Worm (Caenorhabditis elegans) whole organism, L2 larva: Measurements from ENCODE around the gene sri-20.

Source experiments
- C34F6.9 ChIP-seq: fragments of 150-350 bp; optimal IDR thresholded peaks from 2 replicates; lab custom pipeline; 2014; ENCODE audit warnings: missing biosample characterization, missing genetic modification characterization
- F13H6.1 ChIP-seq: sonication (generic microtip); optimal IDR thresholded peaks from 2 replicates; lab custom pipeline; 2016; ENCODE audit warnings: missing genetic modification characterization, missing compliant biosample characterization
- Y55F3AM.14 ChIP-seq: fragments of 200-800 bp; sonication (Bioruptor generic); optimal IDR thresholded peaks from 2 replicates; lab custom pipeline; 2018; ENCODE audit warnings: mild to moderate bottlenecking, missing genetic modification characterization, missing compliant biosample characterization
- ZK546.5 ChIP-seq: sonication (generic microtip); optimal IDR thresholded peaks from 2 replicates; lab custom pipeline; 2017; ENCODE audit warnings: missing biosample characterization, missing genetic modification characterization
- alr-1 ChIP-seq: fragments of 150-350 bp; optimal IDR thresholded peaks from 2 replicates; lab custom pipeline; 2014; ENCODE audit warnings: missing biosample characterization, missing genetic modification characterization
- ama-1 ChIP-seq: fragments of 150-350 bp; optimal IDR thresholded peaks from 2 replicates; lab custom pipeline; 2018; ENCODE audit warnings: inconsistent platforms
- crh-2 ChIP-seq: sonication (generic microtip); optimal IDR thresholded peaks from 2 replicates; lab custom pipeline; 2017; ENCODE audit warnings: missing biosample characterization, missing genetic modification characterization
- egl-27 ChIP-seq: sonication (generic microtip); optimal IDR thresholded peaks from 3 replicates; lab custom pipeline; 2017; ENCODE audit warnings: missing biosample characterization, missing genetic modification reagents, missing genetic modification characterization
- elt-1 ChIP-seq: fragments of 150-350 bp; optimal IDR thresholded peaks from 2 replicates; lab custom pipeline; 2014; ENCODE audit warnings: missing biosample characterization, missing genetic modification characterization
- elt-3 ChIP-seq: sonication (generic microtip); optimal IDR thresholded peaks from 2 replicates; lab custom pipeline; 2017; ENCODE audit warnings: missing biosample characterization, missing genetic modification characterization
- fos-1 ChIP-seq: fragments of 150-350 bp; optimal IDR thresholded peaks from 2 replicates; lab custom pipeline; 2014; ENCODE audit warnings: missing biosample characterization, missing genetic modification characterization
- gmeb-1 ChIP-seq: fragments of 150-350 bp; optimal IDR thresholded peaks from 2 replicates; lab custom pipeline; 2014; ENCODE audit warnings: missing biosample characterization, missing genetic modification characterization
- lin-13 ChIP-seq: fragments of 150-350 bp; optimal IDR thresholded peaks from 2 replicates; lab custom pipeline; 2014; ENCODE audit warnings: missing biosample characterization, missing genetic modification reagents, missing genetic modification characterization
- lin-39 ChIP-seq: fragments of 150-350 bp; optimal IDR thresholded peaks from 2 replicates; lab custom pipeline; 2014; ENCODE audit warnings: missing biosample characterization, missing genetic modification reagents, missing genetic modification characterization
- lsy-2 ChIP-seq, 2 experiments: fragments of 150-350 bp in 1 of 2; sonication (generic microtip) in 1 of 2; optimal IDR thresholded peaks; 2 replicates each; lab custom pipeline; 2014 to 2017; ENCODE audit warnings: missing biosample characterization in 2 of 2, missing genetic modification characterization in 2 of 2
- mab-5 ChIP-seq: fragments of 150-350 bp; optimal IDR thresholded peaks from 2 replicates; lab custom pipeline; 2014; ENCODE audit warnings: missing biosample characterization, missing genetic modification characterization
- mbf-1 ChIP-seq: sonication (generic microtip); optimal IDR thresholded peaks from 2 replicates; lab custom pipeline; 2017; ENCODE audit warnings: missing biosample characterization, missing genetic modification characterization
- nhr-11 ChIP-seq: fragments of 150-350 bp; optimal IDR thresholded peaks from 2 replicates; lab custom pipeline; 2014; ENCODE audit warnings: missing biosample characterization, missing genetic modification characterization
- nhr-12 ChIP-seq: fragments of 150-350 bp; optimal IDR thresholded peaks from 2 replicates; lab custom pipeline; 2014; ENCODE audit warnings: missing biosample characterization, missing genetic modification characterization
- nhr-129 ChIP-seq: fragments of 150-350 bp; optimal IDR thresholded peaks from 2 replicates; lab custom pipeline; 2014; ENCODE audit warnings: missing biosample characterization, missing genetic modification characterization
- nhr-21 ChIP-seq: fragments of 150-350 bp; optimal IDR thresholded peaks from 2 replicates; lab custom pipeline; 2014; ENCODE audit warnings: missing biosample characterization, missing genetic modification characterization
- nhr-23 ChIP-seq: fragments of 150-350 bp; optimal IDR thresholded peaks from 2 replicates; lab custom pipeline; 2014; ENCODE audit warnings: missing biosample characterization, missing genetic modification reagents, missing genetic modification characterization
- nhr-237 ChIP-seq: fragments of 150-350 bp; optimal IDR thresholded peaks from 2 replicates; lab custom pipeline; 2014; ENCODE audit warnings: missing biosample characterization, missing genetic modification characterization
- sem-4 ChIP-seq: fragments of 150-350 bp; optimal IDR thresholded peaks from 2 replicates; lab custom pipeline; 2014; ENCODE audit warnings: missing biosample characterization, missing genetic modification reagents, missing genetic modification characterization
- sma-9 ChIP-seq, 2 experiments: fragments of 150-350 bp in 1 of 2; sonication (generic microtip) in 1 of 2; optimal IDR thresholded peaks; 2 replicates each; lab custom pipeline; 2014 to 2016; ENCODE audit warnings: missing genetic modification characterization in 2 of 2, mild to moderate bottlenecking in 1 of 2, missing biosample characterization in 1 of 2, missing compliant biosample characterization in 1 of 2, missing genetic modification reagents in 1 of 2, moderate library complexity in 1 of 2
- snpc-4 ChIP-seq: fragments of 150-350 bp; optimal IDR thresholded peaks from 2 replicates; lab custom pipeline; 2014; ENCODE audit warnings: missing biosample characterization, missing genetic modification characterization
- unc-62 ChIP-seq: fragments of 150-350 bp; optimal IDR thresholded peaks from 2 replicates; lab custom pipeline; 2014; ENCODE audit warnings: missing biosample characterization, missing genetic modification reagents, missing genetic modification characterization
- zag-1 ChIP-seq: fragments of 150-350 bp; optimal IDR thresholded peaks from 2 replicates; lab custom pipeline; 2014; ENCODE audit warnings: missing biosample characterization, missing genetic modification characterization
- ztf-11 ChIP-seq: sonication (generic microtip); optimal IDR thresholded peaks from 2 replicates; lab custom pipeline; 2017; ENCODE audit warnings: missing biosample characterization, missing genetic modification characterization
- ztf-4 ChIP-seq: fragments of 150-350 bp; optimal IDR thresholded peaks from 2 replicates; lab custom pipeline; 2014; ENCODE audit warnings: missing biosample characterization, missing genetic modification characterization

The sri-20 gene

DNA sequence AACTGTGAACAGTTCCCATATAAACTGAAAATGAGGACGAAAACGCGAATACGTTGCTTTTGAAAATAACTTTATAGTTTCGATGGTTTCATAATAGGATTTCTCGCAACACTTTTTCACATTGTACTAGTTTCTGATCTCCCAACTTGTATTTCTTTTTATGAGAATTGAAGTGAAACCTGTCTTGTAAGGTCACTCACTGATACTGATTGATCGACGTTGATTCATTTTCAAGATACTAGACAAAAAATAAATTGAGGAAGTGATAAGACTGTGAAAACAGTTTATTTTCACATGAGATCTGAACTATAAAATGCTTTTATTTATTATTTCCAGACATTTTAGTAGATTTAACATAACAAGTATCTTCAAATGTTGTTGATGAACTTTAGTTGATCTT, 19.1 kb downstream of the sri-20 start:
- TF ChIP-seq ZK546.5 (tag; lab: Kevin White, UChicago) (no peak), nhr-11 (no peak), lin-39 (tag; lab: Kevin White, UChicago) (no peak), sem-4 (tag; lab: Kevin White, UChicago) (no peak), mbf-1 (tag; lab: Kevin White, UChicago) (no peak), ztf-11 (tag; lab: Kevin White, UChicago) (no peak), lsy-2 (tag; optimal IDR thresholded peaks at IDR 0.05; lab: Kevin White, UChicago) (no peak), nhr-12 (tag; lab: Kevin White, UChicago) (no peak), gmeb-1 (tag; lab: Kevin White, UChicago) (no peak), F13H6.1 (no peak), sma-9 (GFP tag; optimal IDR thresholded peaks at IDR 0.05; lab: Kevin White, UChicago) (no peak), sma-9 (tag; optimal IDR thresholded peaks at IDR 0.05; lab: Kevin White, UChicago) (no peak), ama-1 (lab: Kevin White, UChicago) (no peak), elt-3 (no peak), ztf-4 (tag; lab: Kevin White, UChicago) (no peak), elt-1 (no peak), C34F6.9 (no peak), crh-2 (tag; lab: Kevin White, UChicago) (no peak), alr-1 (tag; lab: Kevin White, UChicago) (no peak)

DNA sequence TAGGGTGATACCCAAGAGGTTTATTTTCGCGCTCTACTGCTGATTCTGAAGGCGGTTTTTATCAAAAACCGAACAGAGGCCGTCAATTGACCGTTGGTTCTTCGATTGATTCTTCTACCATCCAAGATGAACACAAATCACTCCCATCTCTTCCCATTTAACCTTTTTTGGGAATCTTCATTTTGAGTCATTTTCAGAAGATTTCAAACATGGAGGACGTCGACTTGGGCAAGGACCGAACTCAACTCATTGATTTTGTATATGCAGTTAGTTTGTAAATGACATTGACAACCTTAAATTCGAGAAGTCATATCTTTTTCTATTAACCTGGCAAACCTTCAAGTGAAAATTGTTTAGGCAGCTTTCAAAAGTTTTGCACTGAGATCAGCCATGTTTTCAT, 20.0 kb downstream of the sri-20 start, which contains the start of gene AC3.5:
AC3.5 (plus strand) TSS at position 210 of the 400 bp plus-strand sequence.
- TF ChIP-seq fos-1 (tag; lab: Kevin White, UChicago) (peak; percentile 8), nhr-23 (no peak), nhr-21 (tag; lab: Kevin White, UChicago) (peak; percentile 13), unc-62 (GFP tag; lab: Kevin White, UChicago) (no peak)

DNA sequence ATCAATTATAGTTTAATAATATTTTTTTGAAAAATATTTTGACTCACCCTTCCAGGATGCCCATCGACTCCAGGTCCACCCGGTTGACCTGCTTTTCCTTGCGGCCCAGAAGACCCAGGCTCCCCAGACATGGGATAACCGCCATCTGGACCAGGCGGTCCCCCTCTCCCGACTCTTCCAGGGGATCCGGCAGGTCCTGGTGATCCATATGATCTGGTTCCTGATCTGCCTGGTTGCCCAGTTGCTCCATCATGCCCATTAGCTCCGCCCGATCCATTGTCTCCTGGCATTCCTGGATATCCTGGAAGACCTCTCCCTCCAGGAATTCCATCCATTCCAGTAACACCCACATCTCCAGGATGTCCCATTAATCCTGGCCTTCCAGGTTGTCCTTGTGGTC, 25.4 kb downstream of the sri-20 start:
- TF ChIP-seq mab-5 (tag; lab: Kevin White, UChicago), result no peak
- no peak for TF ChIP-seq ZK546.5 (tag; lab: Kevin White, UChicago)
- no peak for TF ChIP-seq mbf-1 (tag; lab: Kevin White, UChicago)
- TF ChIP-seq Y55F3AM.14 (GFP tag; lab: Kevin White, UChicago), result peak; percentile 74
- no peak for TF ChIP-seq crh-2 (tag; lab: Kevin White, UChicago)
- TF ChIP-seq egl-27, result no peak
- no peak for TF ChIP-seq nhr-237 (tag; lab: Kevin White, UChicago)

DNA sequence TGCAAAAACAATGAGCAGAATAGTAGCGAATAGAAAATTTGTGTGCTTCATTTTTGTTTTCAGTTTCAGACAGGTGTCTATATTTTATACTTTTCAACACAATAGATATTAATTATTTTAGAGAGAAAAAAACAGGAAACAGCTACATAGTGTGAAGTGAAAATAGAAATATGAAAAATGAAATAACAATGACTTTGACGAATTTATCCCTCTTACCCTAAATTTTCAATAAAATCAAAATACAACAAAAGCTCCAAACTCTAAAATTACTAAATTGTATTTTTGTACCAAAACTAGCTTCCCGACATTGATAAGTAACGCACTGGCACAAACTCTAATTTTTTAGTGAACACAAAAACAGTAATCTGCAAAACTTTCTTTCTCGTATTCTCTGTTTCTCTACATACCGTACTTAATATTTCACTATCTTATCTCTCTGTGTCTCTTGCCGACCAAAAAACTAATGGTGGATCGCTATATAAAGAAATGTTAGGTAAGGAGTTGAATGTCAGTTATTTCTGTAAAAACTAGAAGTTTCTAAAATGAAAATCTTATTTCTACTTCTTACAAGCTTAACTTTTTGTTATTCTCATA, 26.9 kb downstream of the sri-20 start, which contains the start of the genes col-151 and ugt-1:
col-151 (minus strand) TSS at position 51 of the 594 bp plus-strand sequence.
ugt-1 (plus strand) TSS at position 491 of the 594 bp plus-strand sequence.
- TF ChIP-seq sem-4 (tag; lab: Kevin White, UChicago) (no peak), fos-1 (tag; lab: Kevin White, UChicago) (peak; percentile 25)

DNA sequence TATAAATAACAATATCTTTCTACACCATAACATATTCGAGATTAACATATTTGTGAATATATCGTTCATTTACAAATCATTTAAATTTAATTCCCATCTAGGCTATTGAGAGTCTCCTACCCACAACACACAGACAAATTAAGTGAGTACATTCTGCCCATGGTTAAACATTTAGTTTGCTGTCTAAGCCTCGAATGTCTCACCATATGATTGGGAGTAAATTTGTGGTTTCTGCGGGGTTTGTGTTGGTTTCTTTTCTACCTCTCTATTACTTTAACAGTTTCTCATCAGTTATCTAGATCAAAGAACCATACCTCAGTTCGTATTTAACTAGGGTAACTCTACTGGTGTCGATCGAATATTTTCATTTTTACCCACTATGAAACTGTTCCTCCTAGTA, 30.1 kb downstream of the sri-20 start, which contains the start of gene ugt-2:
ugt-2 (plus strand) TSS at position 371 of the 400 bp plus-strand sequence.
- TF ChIP-seq fos-1 (tag; lab: Kevin White, UChicago) (peak; percentile 41), zag-1 (tag; lab: Kevin White, UChicago) (no peak), nhr-129 (peak; percentile 29), sma-9 (GFP tag; optimal IDR thresholded peaks at IDR 0.05; lab: Kevin White, UChicago) (peak; percentile 53), sma-9 (tag; optimal IDR thresholded peaks at IDR 0.05; lab: Kevin White, UChicago) (no peak), crh-2 (tag; lab: Kevin White, UChicago) (peak; percentile 14)
- TF ChIP-seq, all 48 proteins: peak for 4

DNA sequence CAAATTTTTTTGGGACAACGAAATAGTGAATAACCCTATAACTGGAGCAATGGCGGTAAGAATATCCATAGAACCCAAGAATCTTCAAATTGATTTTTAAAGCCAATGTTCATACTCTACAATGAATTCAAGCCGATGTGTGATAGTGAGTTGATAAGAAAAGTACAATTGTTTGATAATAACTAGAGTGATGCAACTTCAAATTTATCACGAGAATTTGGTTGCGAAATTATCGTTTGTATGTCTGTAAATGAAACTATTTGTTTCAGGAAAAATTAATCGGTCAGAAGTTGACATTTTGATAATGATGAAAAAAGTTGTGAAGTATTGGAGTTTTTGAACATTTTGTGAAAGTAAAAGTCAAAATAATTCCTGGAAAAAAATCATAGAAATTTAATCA, 30.9 kb downstream of the sri-20 start:
- TF ChIP-seq fos-1 (tag; lab: Kevin White, UChicago) (peak; percentile 93), lin-13 (GFP tag; lab: Kevin White, UChicago) (no peak), nhr-129 (peak; percentile 80), crh-2 (tag; lab: Kevin White, UChicago) (peak; percentile 37), snpc-4 (no peak), gmeb-1 (tag; lab: Kevin White, UChicago) (peak; percentile 24), sma-9 (GFP tag; optimal IDR thresholded peaks at IDR 0.05; lab: Kevin White, UChicago) (peak; percentile 76), sma-9 (tag; optimal IDR thresholded peaks at IDR 0.05; lab: Kevin White, UChicago) (no peak)
